Worm (Caenorhabditis elegans): ENCODE measurements around the gene D2023.3.

DNA sequence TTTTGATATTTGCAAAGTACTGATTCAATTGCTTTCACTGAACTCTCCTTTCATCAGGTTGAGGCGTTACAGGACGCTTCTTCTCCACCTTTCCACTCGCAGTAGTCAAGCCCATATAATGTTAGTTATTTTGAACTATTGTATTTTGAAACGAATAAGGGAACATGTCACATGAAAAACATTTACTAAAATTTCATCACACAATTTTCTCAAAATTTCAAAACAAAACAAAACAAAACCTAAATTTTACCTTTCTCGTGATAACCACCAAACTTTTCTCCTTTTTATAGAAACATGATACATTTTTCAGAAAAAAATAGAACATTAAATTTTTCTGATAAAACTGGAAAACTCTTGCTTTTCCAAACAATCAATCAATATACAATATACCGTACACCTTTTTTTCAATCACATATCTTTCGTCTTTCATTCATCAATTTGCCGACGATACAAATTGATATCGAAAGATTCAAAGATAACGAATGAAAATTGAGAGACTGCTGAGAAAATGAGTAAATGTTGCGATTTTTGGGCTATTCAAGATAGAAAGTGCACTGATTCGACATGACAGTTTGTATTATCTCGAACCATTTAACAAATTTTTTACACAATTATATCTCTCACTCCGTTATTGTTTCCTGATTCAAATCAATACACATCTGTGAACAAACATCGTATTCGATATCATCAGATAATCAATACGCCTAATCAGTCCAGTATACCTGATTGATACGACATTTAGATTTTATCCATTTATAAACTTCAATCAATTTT lies 10.6 kb downstream of the D2023.3 start:
- TF ChIP-seq pqm-1 (tag; optimal IDR thresholded peaks at IDR 0.05) (no peak), lin-13 (GFP tag; optimal IDR thresholded peaks at IDR 0.05) (no peak), skn-1 (tag; optimal IDR thresholded peaks at IDR 0.05) (no peak), snpc-4 (tag; optimal IDR thresholded peaks at IDR 0.05) (no peak), mep-1 (tag; optimal IDR thresholded peaks at IDR 0.05) (no peak), nhr-76 (tag; optimal IDR thresholded peaks at IDR 0.05) (no peak), lsy-2 (tag; optimal IDR thresholded peaks at IDR 0.05) (peak; percentile 18 to 56), nhr-77 (tag; optimal IDR thresholded peaks at IDR 0.05) (no peak), lin-39 (tag; optimal IDR thresholded peaks at IDR 0.05) (no peak), nhr-11 (tag; optimal IDR thresholded peaks at IDR 0.05) (no peak), ceh-82 (tag; optimal IDR thresholded peaks at IDR 0.05) (no peak), daf-19 (GFP tag; conservative IDR thresholded peaks at IDR 0.05) (no peak)

All from whole organism, L4 larva.